Fruit fly (Drosophila melanogaster) whole organism: ENCODE measurements around the gene CG2004.

Experiments
- CG8478 ChIP-seq: fragments of >200 bp; optimal IDR thresholded peaks from 2 replicates; lab custom pipeline; 2018; ENCODE audit warnings: inconsistent platforms
- Dll ChIP-seq: fragments of >200 bp; optimal IDR thresholded peaks from 2 replicates; lab custom pipeline; 2017
- EcR ChIP-seq, 2 experiments: fragments of >200 bp; optimal IDR thresholded peaks; 2 replicates each; lab custom pipeline; 2017; ENCODE audit warnings: missing biosample characterization in 2 of 2, missing genetic modification characterization in 2 of 2, missing genetic modification reagents in 2 of 2
- pan ChIP-seq: fragments of >200 bp; optimal IDR thresholded peaks from 2 replicates; lab custom pipeline; 2017
- psq ChIP-seq: fragments of >200 bp; optimal IDR thresholded peaks from 2 replicates; lab custom pipeline; 2017

DNA sequence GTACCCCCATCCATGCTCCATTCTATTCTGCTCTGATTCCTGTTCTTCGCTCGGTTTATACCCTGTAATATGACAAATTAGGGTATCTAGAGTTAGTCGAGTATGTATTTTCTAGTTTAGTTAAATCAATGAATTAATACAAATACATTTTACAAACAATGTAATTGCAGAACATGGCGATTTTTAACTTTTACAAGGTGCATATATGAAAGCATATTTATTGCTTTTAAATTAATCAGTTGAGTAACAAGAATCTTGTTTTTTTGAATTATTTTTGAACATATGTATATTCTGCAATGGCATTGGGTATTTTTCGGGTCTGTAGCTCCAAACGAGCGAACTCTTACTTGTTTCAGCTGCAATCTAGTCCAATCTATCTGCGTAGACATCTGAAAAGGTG is 32.9 kb upstream of the CG2004 start:
- TF ChIP-seq psq (no peak), EcR (GFP tag; optimal IDR thresholded peaks at IDR 0.05; lab: Kevin White, UChicago) (no peak), pan (no peak), CG8478 (lab: Kevin White, UChicago) (no peak), Dll (lab: Kevin White, UChicago) (no peak)
